Fruit fly (Drosophila melanogaster) whole organism: ENCODE data around the gene CG12104.

Experiments used
- CG8478 ChIP-seq: fragments of >200 bp; optimal IDR thresholded peaks from 2 replicates; lab custom pipeline; 2018; ENCODE audit warnings: inconsistent platforms
- Dll ChIP-seq: fragments of >200 bp; optimal IDR thresholded peaks from 2 replicates; lab custom pipeline; 2017
- EcR ChIP-seq, 2 experiments: fragments of >200 bp; optimal IDR thresholded peaks; 2 replicates each; lab custom pipeline; 2017; ENCODE audit warnings: missing biosample characterization in 2 of 2, missing genetic modification characterization in 2 of 2, missing genetic modification reagents in 2 of 2
- pan ChIP-seq: fragments of >200 bp; optimal IDR thresholded peaks from 2 replicates; lab custom pipeline; 2017
- psq ChIP-seq: fragments of >200 bp; optimal IDR thresholded peaks from 2 replicates; lab custom pipeline; 2017
- usp ChIP-seq: fragments of >200 bp; optimal IDR thresholded peaks from 2 replicates; lab custom pipeline; 2017; ENCODE audit warnings: missing biosample characterization, missing genetic modification characterization, mixed read lengths

Gene CG12104

DNA sequence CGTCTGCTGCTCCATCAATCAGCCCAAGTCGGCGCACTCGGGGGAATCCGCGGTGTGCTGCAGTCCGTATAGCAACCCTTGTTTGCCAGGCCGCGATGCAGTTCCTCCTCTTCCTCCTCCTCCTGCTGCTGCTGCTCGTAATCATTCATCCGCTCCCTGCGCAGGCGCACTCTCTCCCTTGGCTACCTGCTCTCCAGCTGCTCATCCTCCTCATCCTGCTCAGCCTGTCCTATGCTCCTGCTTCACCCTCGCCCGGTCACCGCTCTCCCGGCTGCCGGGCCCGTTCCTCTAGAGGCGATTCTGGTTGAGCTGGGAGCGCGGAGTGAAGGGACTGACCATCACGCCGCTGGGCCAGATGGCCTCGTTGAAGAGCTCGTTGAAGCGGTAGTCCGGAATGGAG lies 24.4 kb upstream of the CG12104 start:
- TF ChIP-seq psq (lab: Kevin White, UChicago) (no peak), pan (no peak), EcR (GFP tag; optimal IDR thresholded peaks at IDR 0.05; lab: Kevin White, UChicago) (no peak), usp (GFP tag; lab: Kevin White, UChicago) (no peak), CG8478 (no peak), Dll (no peak)

DNA sequence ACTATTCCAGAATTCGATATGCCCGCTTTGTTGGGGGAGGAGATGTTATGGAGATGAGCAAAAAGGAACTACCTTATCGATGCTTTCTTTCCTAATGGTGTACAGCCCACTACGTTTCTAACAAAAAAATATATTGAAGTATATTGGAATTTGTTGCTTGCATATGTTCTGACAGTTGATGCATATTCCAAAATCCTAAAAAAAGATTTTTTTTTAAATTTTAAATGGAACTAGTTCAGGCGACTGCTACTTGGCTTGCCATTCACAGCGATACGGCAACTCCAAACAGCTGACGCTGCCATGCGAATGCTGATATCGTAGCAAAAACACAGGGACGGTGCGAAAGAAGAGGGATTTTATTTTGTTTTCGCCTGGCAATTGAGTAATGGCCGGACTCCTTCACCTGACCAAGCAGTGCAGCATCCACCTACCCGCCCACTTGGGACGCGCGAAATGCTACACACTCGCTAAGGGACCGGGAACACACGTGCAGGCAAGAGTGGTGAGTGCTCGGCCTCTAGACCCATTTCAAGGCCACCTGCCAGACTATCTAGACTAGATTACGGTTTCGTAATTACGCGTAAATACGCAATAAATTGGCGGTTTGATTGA lies 15.7 kb upstream of the CG12104 start, which contains the start of the genes CG13926, ABCB7 and CG33230:
CG13926 (minus strand) TSS at position 43 of the 612 bp plus-strand sequence.
ABCB7 (plus strand) TSS at position 299 of the 612 bp plus-strand sequence.
CG33230 (plus strand) TSS at position 299 of the 612 bp plus-strand sequence.
- TF ChIP-seq EcR (GFP tag; optimal IDR thresholded peaks at IDR 0.05; lab: Kevin White, UChicago) (no peak), Dll (no peak), psq (lab: Kevin White, UChicago) (no peak), usp (GFP tag; lab: Kevin White, UChicago) (no peak), CG8478 (no peak)

DNA sequence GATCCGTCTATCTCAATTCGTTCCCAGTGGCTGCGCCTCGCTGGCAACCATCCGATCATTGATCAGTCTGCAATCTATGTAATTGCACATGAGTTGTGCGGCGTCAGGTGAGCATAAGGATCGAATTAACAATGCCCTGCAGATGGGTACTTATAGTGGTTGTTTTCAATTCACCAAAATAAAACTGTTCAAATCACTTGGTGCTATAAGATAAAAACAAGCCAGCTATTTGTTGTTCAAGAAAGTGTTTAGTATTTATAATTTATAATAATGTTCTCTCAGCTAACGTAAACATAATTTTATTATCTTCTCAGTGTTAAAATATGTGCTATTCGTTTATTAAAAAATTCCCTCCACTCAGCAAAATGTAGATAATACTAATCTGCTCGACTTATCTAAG lies 13.2 kb upstream of the CG12104 start, which contains the start of gene CG12105:
CG12105 (minus strand) TSS at position 101 of the 400 bp plus-strand sequence.
- no peak for TF ChIP-seq EcR (GFP tag; optimal IDR thresholded peaks at IDR 0.05; lab: Kevin White, UChicago)
- no peak for TF ChIP-seq CG8478
- TF ChIP-seq usp (GFP tag; lab: Kevin White, UChicago) = no peak
- TF ChIP-seq psq (lab: Kevin White, UChicago) = no peak
- TF ChIP-seq Dll = no peak

DNA sequence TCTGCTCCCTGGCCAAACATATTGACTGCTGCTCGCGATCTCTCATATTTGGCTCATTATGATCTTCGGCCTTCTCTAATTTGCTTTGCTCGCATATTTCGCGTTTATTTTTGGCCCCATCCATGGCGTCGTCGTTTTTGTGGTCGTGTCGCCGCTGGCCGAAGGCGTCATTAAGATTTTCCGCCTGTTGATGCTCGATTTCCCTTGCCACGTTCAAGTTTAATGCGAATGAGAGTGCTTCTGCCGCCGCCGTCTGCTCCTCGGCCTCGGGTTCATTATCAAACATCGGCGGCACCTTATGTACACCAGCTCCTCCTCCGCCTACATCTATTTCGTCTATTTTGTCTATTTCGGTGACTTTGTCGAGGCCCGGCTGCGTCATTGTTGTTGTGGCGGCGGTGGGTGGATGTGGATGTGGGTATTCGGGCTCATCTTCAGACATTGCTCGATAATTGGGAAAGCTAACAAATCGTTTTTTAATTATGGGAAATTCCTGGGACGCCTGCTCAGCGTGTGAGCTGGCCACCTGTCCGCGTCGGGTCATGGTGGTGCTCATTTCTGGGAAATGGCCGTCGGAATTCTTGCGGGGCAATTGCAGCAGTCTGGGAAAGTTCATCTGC lies 12.1 kb upstream of the CG12104 start:
- TF ChIP-seq psq (lab: Kevin White, UChicago) (no peak), Dll (no peak), EcR (GFP tag; optimal IDR thresholded peaks at IDR 0.05; lab: Kevin White, UChicago) (no peak), CG8478 (no peak), usp (GFP tag; lab: Kevin White, UChicago) (no peak), pan (no peak)

DNA sequence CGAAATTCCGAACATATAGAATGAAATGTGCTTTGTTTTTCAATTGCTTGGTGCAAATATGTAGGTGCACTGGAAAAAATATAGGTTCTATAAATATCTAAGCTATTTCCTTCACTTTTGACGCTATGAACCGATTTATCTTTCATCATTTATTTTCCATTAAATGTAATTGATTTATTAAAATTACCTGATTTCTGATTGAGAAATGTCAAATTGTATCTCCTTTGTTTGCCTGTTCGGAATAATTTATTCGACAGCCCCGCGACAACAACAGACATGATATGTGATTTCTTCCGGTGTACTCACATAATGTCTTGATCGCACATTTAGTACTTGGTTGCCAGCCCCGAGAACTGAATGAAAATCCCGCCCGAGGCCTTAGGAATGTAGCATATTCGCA lies 7.1 kb upstream of the CG12104 start:
- no peak for TF ChIP-seq usp (GFP tag; lab: Kevin White, UChicago)
- TF ChIP-seq Dll = no peak
- no peak for TF ChIP-seq pan
- no peak for TF ChIP-seq CG8478
- TF ChIP-seq EcR (GFP tag; optimal IDR thresholded peaks at IDR 0.05; lab: Kevin White, UChicago) = no peak
- TF ChIP-seq psq (lab: Kevin White, UChicago) = no peak

DNA sequence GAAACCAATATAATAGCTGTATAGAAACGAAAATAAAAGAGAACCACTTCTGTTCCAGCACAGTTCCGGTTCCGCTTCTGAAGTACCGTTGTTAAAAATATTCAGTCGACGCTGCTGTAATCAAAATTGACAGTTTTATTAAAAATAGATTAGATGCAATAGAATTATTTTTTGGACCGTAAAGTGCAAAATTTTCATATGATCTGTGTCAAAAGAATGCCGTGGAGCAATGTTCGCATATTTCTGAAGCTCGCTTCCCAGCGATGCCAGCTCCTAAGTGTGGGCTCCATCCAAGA lies 307 bp upstream of the CG12104 start, which contains the start of the genes CG18170 and CG33791:
CG18170 (plus strand) TSS at position 122 of the 296 bp plus-strand sequence.
CG33791 (plus strand) TSS at position 122 of the 296 bp plus-strand sequence.
- TF ChIP-seq pan = no peak
- TF ChIP-seq usp (GFP tag; lab: Kevin White, UChicago) = no peak
- no peak for TF ChIP-seq Dll
- no peak for TF ChIP-seq CG8478
- no peak for TF ChIP-seq psq (lab: Kevin White, UChicago)

DNA sequence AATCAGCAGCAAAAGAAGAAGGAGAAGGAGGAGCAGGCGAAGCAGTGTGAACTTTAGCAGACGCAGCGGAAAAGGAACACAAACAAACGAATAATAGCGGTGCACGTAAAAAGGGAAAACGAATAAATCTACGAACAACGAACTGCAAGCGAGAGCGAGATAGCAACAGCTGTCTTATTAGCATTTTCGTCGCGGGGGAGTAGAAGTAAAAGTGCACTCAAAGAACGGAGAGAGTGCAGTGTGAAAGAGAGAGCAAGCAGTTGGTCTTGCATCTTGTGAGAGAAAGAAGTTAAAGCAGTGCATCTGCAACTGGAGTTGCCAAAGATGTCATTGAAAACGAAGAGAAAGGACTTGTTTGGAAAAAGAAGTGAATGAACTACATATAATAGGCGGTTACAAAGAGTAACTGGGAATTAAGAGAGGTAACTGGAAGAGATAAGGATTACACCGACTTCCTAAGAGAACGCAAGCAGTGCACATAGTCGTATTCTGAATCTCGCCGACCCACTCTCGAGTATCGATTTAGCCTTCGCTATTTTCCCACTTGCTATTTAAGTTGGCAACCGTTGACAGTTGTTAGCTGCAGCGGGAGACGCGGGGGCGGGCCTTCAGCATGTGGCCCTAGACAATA lies 9.5 kb downstream of the CG12104 start:
- TF ChIP-seq usp (GFP tag; lab: Kevin White, UChicago) (no peak), pan (no peak), EcR (GFP tag; optimal IDR thresholded peaks at IDR 0.05; lab: Kevin White, UChicago) (no peak), psq (lab: Kevin White, UChicago) (no peak), CG8478 (no peak), Dll (no peak)

DNA sequence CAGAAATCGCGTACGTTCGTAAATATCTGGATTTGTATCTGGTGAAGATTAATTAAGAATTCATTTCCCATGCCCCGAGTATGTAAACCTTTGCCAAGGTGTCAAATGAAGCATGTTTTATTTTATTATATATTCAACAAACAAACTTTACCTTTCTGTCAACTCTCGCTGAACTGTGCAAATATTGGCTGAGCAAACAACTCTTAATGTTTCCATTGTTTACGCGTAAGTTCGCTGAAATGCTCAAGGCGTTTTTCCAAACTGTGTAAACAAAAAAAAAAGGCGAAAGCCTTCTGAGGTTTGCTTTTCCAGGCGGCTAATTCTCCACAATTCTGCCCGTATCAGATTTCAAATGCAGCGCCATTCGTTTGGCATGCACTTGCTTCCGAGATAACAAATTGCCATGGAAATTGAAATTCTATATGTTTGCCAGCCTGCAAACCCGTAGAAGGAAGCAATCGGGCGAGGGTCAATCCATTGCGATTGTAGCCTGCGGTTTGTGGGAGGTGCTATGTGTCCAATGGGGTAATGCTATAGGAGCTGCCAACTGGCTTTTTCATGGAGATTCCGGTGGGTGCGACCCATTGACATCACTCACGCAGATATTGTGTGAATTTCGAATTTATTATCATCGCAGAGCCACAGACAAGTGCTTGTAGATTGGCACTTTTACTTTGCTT lies 10.6 kb downstream of the CG12104 start:
- TF ChIP-seq Dll (no peak), EcR (GFP tag; optimal IDR thresholded peaks at IDR 0.05; lab: Kevin White, UChicago) (no peak), psq (lab: Kevin White, UChicago) (no peak), CG8478 (no peak), pan (no peak), usp (GFP tag; lab: Kevin White, UChicago) (no peak)

DNA sequence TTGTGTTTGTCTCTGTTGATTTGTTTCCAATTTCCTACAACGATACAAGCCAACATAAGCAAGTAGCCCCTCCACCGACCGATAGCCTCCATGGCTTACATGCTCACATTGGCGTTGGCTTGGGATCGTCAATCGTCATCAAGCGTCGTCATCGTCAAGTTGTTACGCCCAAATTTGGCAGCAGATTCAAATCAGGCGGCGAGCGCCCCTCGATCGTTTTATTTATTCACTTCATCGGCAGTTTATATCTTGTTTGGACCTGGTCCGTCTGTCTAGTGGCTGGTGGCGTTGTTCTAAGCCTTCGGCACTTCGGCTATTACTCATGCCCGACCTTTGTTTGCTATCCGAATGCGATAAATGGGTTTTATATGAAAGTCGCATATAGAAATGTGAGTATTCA lies 12.3 kb downstream of the CG12104 start:
- TF ChIP-seq pan = no peak
- TF ChIP-seq Dll = no peak
- TF ChIP-seq usp (GFP tag; lab: Kevin White, UChicago) = no peak
- TF ChIP-seq psq (lab: Kevin White, UChicago) = no peak

DNA sequence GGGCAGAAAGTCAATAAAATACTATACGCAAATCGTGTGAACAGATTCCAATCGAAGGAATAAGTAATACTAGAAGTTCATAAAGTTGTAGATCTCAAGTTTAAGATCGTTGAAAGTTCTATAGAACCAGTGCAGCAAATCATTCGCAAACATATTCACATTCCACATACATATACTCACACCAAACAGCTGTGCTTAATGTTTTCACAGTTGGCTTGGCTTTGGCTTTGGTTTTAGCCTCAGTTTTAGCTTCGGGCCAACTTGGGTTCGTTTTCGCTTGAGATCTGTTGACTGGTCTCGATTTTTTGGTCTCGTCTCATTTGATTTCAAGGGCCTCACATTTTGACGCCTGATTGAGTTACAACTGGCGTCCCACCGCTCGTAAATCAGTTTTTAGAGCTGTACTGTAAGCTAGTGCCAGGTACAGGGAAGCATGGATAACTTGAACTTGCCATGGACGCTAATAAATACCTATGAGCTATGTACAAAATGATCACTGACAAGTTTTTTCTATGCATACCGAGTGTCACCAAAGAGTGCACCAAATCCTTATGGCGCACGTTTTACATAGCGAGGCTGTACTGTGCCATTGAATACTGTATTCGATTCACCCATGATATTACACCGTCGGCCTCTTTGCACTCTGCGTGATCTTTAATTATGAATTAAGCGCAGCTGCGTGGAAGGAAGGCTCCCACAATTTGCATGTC lies 15.2 kb downstream of the CG12104 start:
- TF ChIP-seq usp (GFP tag; lab: Kevin White, UChicago) (no peak), CG8478 (no peak), pan (no peak), Dll (no peak), psq (lab: Kevin White, UChicago) (no peak), EcR (GFP tag; optimal IDR thresholded peaks at IDR 0.05; lab: Kevin White, UChicago) (no peak)

DNA sequence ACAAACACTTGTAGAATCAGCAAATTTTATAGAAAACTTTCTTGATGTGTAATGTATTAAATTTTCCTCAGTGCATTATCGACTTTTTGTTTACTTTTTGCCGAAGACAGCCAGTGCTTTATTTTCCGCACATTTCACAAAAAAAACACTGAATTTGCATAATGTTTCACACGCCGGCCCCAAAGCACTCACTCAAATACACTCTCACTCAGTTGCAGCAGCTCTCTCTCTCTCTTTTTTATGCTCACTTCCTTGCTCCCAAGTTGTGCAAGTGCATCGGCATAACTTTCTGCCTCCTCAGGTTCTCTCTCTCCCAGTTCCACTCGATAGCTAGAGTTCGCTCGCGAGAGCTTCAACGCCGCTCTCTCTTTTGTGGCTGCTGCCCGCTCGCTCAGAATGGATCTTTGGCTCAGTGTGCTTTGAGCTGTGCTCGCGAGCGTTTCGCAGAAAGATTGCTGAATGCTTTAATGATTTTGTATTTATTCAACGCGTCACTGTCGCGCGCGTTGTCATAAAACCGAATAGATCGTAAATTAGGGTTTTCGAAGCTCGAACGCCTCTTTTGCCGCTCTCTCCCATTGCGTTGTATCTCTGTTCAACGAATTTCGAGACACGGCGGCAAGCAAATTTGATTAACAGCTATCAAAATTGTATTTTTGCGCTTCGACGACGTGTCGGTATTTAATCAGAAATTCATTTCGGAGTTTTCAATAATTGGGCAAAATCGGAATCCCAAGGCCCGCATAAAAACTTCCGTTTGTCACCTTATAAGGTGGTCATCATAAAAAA lies 16.0 kb downstream of the CG12104 start:
- TF ChIP-seq CG8478 (no peak), usp (GFP tag; lab: Kevin White, UChicago) (no peak), Dll (peak; percentile 99)
